Worm (Caenorhabditis elegans): ENCODE results near the gene nhr-280.
A peak's percentile ranks its signal among the peaks of the same experiment; 100 is the strongest.

nhr-280 gene

DNA sequence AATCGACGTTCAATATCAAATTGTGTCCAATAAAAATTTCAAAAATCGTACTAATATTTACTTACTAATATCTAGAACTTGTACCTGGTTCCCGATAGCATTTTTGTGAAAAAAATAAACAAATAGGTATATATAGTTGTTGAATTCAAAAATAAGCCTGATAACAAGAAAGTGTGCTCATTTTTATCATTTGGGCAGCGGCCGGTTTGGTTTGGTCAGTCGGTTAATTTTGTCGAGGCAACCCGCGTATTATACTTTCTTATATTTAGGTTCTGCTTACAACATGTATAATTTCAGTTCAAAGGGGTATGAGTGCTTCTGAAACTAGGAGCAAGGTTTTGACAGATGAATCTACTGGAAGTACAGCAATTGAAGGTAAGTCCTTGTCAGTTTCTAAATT is at the start of gene nhr-280, which contains the start of gene C29F9.2:
nhr-280 (minus strand) TSS at position 101 of the 400 bp plus-strand sequence.
C29F9.2 (plus strand) TSS at position 298 of the 400 bp plus-strand sequence.
- TF ChIP-seq pha-4 (tag; optimal IDR thresholded peaks at IDR 0.05): peak; percentile 38
- TF ChIP-seq egl-5 (tag; optimal IDR thresholded peaks at IDR 0.05): no peak
- peak; percentile 38 for TF ChIP-seq elt-2 (tag; optimal IDR thresholded peaks at IDR 0.05)
- no peak for TF ChIP-seq mml-1 (tag; optimal IDR thresholded peaks at IDR 0.05)

DNA sequence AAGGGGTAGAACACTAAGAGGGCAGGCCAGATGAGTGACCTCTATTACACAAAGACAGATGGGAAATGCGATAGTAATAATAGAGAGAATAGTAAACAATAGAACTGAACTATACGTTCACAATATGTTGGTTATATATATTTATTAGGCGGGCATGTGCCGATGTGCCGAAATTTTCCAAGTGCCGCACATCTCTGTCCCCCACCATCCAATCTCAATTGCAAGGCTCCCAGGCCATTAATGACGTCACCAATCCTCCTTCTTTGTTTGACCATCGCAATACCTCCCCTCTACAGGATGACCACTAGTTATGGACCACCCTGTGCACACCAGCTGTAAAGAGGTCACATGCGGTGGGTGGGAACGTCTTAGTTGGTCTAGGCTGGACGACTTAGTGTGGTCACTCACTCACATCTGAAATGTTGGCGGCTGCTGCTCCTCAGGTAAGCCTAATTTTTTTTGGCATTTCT is 48.6 kb upstream of the nhr-280 start, which contains the start of gene F40G9.6:
F40G9.6 (plus strand) TSS at position 420 of the 470 bp plus-strand sequence.
- no peak for TF ChIP-seq ztf-4 (tag; optimal IDR thresholded peaks at IDR 0.05)

DNA sequence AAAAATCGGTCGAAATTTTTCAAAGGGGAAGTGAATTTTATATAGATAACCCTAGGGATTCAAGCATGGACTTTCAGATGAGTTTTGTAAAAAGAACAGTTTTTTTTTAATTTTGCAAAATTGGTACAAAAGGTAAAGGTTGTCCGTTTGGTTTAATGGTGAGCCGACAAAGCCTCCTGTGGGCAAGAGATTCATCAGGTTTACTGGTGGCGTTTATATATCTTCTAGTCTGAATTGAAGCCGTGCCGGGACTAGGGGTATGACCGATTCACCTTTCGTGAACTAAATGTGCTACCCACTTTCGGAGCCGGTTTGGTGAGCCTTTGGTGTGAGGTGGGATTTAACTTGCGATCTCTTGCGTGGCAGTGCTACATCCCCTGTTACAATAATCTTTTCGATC is 47.6 kb upstream of the nhr-280 start:
- TF ChIP-seq nhr-237 (tag; optimal IDR thresholded peaks at IDR 0.05) (no peak), nhr-23 (tag; optimal IDR thresholded peaks at IDR 0.05) (no peak), ceh-9 (tag; optimal IDR thresholded peaks at IDR 0.05) (no peak), egl-5 (tag; optimal IDR thresholded peaks at IDR 0.05) (no peak), fkh-2 (tag; optimal IDR thresholded peaks at IDR 0.05) (no peak), lsy-12 (tag; optimal IDR thresholded peaks at IDR 0.05) (no peak), ZK546.5 (tag; optimal IDR thresholded peaks at IDR 0.05) (no peak), unc-39 (tag; optimal IDR thresholded peaks at IDR 0.05) (no peak), ceh-16 (tag; optimal IDR thresholded peaks at IDR 0.05) (no peak), sea-2 (GFP tag; optimal IDR thresholded peaks at IDR 0.05) (no peak), lin-15B (tag; optimal IDR thresholded peaks at IDR 0.05) (no peak), nhr-67 (tag; optimal IDR thresholded peaks at IDR 0.05) (no peak), aly-2 (tag; optimal IDR thresholded peaks at IDR 0.05) (no peak), eor-1 (tag; optimal IDR thresholded peaks at IDR 0.05) (no peak), egl-27 (tag; optimal IDR thresholded peaks at IDR 0.05) (no peak), fkh-10 (GFP tag; optimal IDR thresholded peaks at IDR 0.05) (no peak)

DNA sequence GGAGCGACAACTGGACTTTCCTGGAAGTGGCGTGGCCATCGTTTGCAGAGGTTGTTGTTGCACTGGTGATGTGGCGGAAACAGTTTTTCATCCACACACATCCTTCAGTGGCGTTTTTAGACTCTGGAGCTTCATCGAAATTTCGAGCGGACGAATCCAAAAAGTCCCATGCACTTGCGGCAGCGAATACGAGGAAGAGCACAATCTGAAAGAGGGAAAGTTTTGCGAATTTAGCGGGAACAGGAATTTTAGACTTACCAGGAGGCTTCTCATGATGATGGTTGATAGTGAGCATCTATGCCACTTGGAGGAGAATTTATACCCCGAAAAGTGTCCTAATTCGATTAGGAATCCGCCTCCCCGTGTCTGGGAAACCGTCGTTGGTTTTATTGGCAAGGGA is 47.2 kb upstream of the nhr-280 start, which contains the start of gene F40G9.14:
F40G9.14 (minus strand) TSS at position 101 of the 400 bp plus-strand sequence.
- TF ChIP-seq nhr-67 (tag; optimal IDR thresholded peaks at IDR 0.05): no peak

DNA sequence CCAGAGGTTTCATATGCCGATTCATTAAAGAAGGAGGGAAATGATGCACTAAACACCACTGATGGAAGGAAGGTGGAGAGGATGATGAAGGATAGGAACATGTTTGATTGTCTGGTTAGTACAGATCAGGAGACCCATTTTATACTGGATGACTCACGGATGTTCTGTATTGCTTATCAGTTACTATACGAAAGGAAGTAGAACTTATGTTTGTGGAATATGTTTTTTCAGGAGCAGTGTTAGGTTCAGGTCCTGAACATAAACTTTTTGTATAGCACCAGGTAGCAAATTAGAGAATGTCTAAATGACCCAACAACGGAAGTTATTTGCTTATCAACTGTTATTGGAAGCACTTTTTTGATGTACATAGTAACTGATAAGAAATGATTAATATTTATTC is 45.2 kb upstream of the nhr-280 start, which contains the start of gene clec-148:
clec-148 (minus strand) TSS at position 101 of the 400 bp plus-strand sequence.
- TF ChIP-seq tbx-2 (tag; optimal IDR thresholded peaks at IDR 0.05) (no peak), pqm-1 (tag; optimal IDR thresholded peaks at IDR 0.05) (no peak), elt-3 (tag; optimal IDR thresholded peaks at IDR 0.05) (no peak), ceh-82 (tag; optimal IDR thresholded peaks at IDR 0.05) (no peak), mml-1 (tag; optimal IDR thresholded peaks at IDR 0.05) (no peak), egl-5 (tag; optimal IDR thresholded peaks at IDR 0.05) (no peak), fkh-2 (tag; optimal IDR thresholded peaks at IDR 0.05) (no peak), elt-1 (tag; optimal IDR thresholded peaks at IDR 0.05) (no peak), snpc-4 (tag; optimal IDR thresholded peaks at IDR 0.05) (no peak)

DNA sequence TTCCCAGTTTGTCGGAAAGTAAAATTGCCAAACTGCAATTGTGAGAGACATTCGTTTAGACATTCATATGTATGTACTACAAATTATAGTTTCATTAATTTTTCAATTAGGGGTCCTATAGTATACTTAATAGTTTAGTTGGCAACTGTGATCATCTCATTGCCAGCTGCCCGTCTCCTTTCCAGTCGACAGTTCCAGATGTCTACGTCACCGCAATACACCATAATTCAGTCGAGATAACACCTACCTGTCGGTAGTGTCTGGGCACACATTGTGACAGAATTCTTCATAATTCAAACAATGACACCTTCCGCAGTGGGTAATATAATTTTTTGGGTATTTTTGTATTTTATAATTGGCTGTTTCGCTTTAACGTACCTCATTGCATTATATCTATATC is 43.0 kb upstream of the nhr-280 start, which contains the start of gene F40G9.19:
F40G9.19 (plus strand) TSS at position 301 of the 400 bp plus-strand sequence.
- TF ChIP-seq nhr-23 (tag; optimal IDR thresholded peaks at IDR 0.05): no peak
- no peak for TF ChIP-seq nhr-28 (tag; optimal IDR thresholded peaks at IDR 0.05)
- TF ChIP-seq unc-62 (GFP tag; optimal IDR thresholded peaks at IDR 0.05): no peak
- no peak for TF ChIP-seq jun-1 (tag; optimal IDR thresholded peaks at IDR 0.05)
- no peak for TF ChIP-seq fkh-2 (tag; optimal IDR thresholded peaks at IDR 0.05)

DNA sequence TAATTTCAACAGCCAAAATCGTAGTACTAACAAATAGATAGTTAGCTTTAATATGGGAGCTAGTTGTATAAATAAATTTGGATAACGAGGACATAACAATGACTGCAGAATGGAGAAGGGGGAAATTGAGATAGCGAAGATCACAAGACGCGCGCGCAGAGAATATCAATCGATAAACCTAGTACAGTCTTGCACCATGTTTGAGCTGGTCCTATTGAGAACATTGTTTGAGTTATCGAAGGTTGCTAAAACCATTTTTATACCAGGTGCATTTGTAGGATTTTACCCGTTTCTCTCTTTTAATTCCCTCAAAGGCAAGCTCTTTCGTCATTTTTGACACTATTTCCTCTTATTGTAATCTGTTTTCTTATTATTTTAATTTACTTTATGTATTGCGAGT is 41.1 kb upstream of the nhr-280 start, which contains the start of the genes F40G9.9 and F40G9.12:
F40G9.9 (minus strand) TSS at position 101 of the 400 bp plus-strand sequence.
F40G9.12 (plus strand) TSS at position 231 of the 400 bp plus-strand sequence.
- TF ChIP-seq ZK546.5 (tag; optimal IDR thresholded peaks at IDR 0.05) (no peak), unc-62 (GFP tag; optimal IDR thresholded peaks at IDR 0.05) (no peak), nhr-67 (tag; optimal IDR thresholded peaks at IDR 0.05) (no peak)

Data from whole organism, L3 larva.